Fruit fly (Drosophila melanogaster) whole organism: ENCODE data around the gene phtm.

ENCODE experiments used
- CG8478 ChIP-seq: fragments of >200 bp; optimal IDR thresholded peaks from 2 replicates; lab custom pipeline; 2018; ENCODE audit warnings: inconsistent platforms
- EcR ChIP-seq, 2 experiments: fragments of >200 bp; optimal IDR thresholded peaks; 2 replicates each; lab custom pipeline; 2017; ENCODE audit warnings: missing biosample characterization in 2 of 2, missing genetic modification characterization in 2 of 2, missing genetic modification reagents in 2 of 2
- pan ChIP-seq: fragments of >200 bp; optimal IDR thresholded peaks from 2 replicates; lab custom pipeline; 2017
- psq ChIP-seq: fragments of >200 bp; optimal IDR thresholded peaks from 2 replicates; lab custom pipeline; 2017
- usp ChIP-seq: fragments of >200 bp; optimal IDR thresholded peaks from 2 replicates; lab custom pipeline; 2017; ENCODE audit warnings: missing biosample characterization, missing genetic modification characterization, mixed read lengths

DNA sequence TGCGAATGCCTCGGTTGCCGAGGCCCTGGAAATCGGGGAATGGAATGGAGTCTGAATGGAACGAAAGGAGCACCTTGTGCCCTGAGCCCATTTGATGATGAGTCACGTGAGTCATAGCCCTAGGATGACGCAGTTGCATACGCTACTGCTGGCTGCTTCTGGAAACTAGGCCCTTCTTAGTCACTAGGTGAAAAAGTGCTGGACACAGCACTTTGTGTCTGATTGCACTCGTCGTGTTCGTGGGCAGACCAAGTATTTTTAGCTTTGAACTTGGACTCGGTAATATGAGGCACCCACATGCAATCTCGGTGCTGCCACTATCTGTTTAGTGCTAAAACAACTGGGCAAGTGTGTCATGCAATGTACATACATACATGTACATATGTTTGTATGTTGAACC is 16.7 kb downstream of the phtm start:
- no peak for TF ChIP-seq pan
- TF ChIP-seq CG8478 (lab: Kevin White, UChicago): no peak
- no peak for TF ChIP-seq usp (GFP tag; lab: Kevin White, UChicago)
- no peak for TF ChIP-seq psq (lab: Kevin White, UChicago)
- TF ChIP-seq EcR (GFP tag; optimal IDR thresholded peaks at IDR 0.05; lab: Kevin White, UChicago): no peak
